Fruit fly (Drosophila melanogaster) whole organism, embryonic: Measurements from ENCODE around the gene Trs20.

Source experiments
- Antp ChIP-seq: fragments of 200-800 bp; sonication (Bioruptor generic); optimal IDR thresholded peaks from 3 replicates; lab custom pipeline; 2016; ENCODE audit warnings: missing biosample characterization, missing genetic modification characterization
- BtbVII ChIP-seq: fragments of 200-800 bp; sonication (Bioruptor generic); optimal IDR thresholded peaks from 3 replicates; lab custom pipeline; 2017; ENCODE audit warnings: missing biosample characterization, mild to moderate bottlenecking, missing genetic modification characterization
- C15 ChIP-seq: fragments of 200-800 bp; sonication (Bioruptor generic); IDR thresholded peaks from 3 replicates; pipeline ENCODE4 v1.3.6; 2022; ENCODE audit warnings: missing biosample characterization, missing genetic modification characterization
- CG10267 ChIP-seq: fragments of 200-800 bp; sonication (Bioruptor generic); optimal IDR thresholded peaks from 2 replicates; lab custom pipeline; 2018; ENCODE audit warnings: missing biosample characterization, mild to moderate bottlenecking, missing genetic modification characterization, moderate library complexity
- CG10543 ChIP-seq: fragments of 200-800 bp; sonication (Bioruptor generic); optimal IDR thresholded peaks from 3 replicates; lab custom pipeline; 2017; ENCODE audit warnings: missing biosample characterization, mild to moderate bottlenecking, missing genetic modification characterization, moderate library complexity
- CG11085 ChIP-seq: fragments of 200-800 bp; sonication (Bioruptor generic); IDR thresholded peaks from 2 replicates; pipeline ENCODE4 v1.3.6; 2022; ENCODE audit warnings: missing biosample characterization, missing genetic modification characterization
- CG11398 ChIP-seq: fragments of 200-800 bp; sonication (Bioruptor generic); optimal IDR thresholded peaks from 2 replicates; lab custom pipeline; 2016; ENCODE audit warnings: missing biosample characterization, missing genetic modification characterization
- CG11560 ChIP-seq: fragments of 200-800 bp; sonication (Bioruptor generic); IDR thresholded peaks from 3 replicates; pipeline ENCODE4 v1.3.6; 2022; ENCODE audit warnings: missing biosample characterization, missing genetic modification characterization
- CG12155 ChIP-seq: fragments of 200-800 bp; sonication (Bioruptor generic); optimal IDR thresholded peaks from 3 replicates; lab custom pipeline; 2016; ENCODE audit warnings: missing biosample characterization, missing genetic modification characterization
- CG15011 ChIP-seq: fragments of 200-800 bp; sonication (Bioruptor generic); optimal IDR thresholded peaks from 3 replicates; lab custom pipeline; 2018; ENCODE audit warnings: missing biosample characterization, mild to moderate bottlenecking, missing genetic modification characterization
- CG16863 ChIP-seq: fragments of 200-800 bp; sonication (Bioruptor generic); optimal IDR thresholded peaks from 3 replicates; lab custom pipeline; 2016; ENCODE audit warnings: missing biosample characterization, missing genetic modification characterization
- CG17829 ChIP-seq: fragments of 200-800 bp; optimal IDR thresholded peaks from 2 replicates; lab custom pipeline; 2019; ENCODE audit warnings: missing biosample characterization, mild to moderate bottlenecking, missing genetic modification characterization, moderate library complexity
- CG18011 ChIP-seq: fragments of 200-800 bp; sonication (Bioruptor generic); optimal IDR thresholded peaks from 2 replicates; lab custom pipeline; 2017; ENCODE audit warnings: missing biosample characterization, missing genetic modification characterization, mild to moderate bottlenecking, moderate library complexity, missing genotype
- CG1832 ChIP-seq: fragments of 200-800 bp; sonication (Bioruptor generic); optimal IDR thresholded peaks from 2 replicates; lab custom pipeline; 2017; ENCODE audit warnings: missing biosample characterization, mild to moderate bottlenecking, missing genetic modification characterization, inconsistent platforms
- CG31441 ChIP-seq: fragments of 200-800 bp; sonication (Bioruptor generic); IDR thresholded peaks from 2 replicates; pipeline ENCODE4 v1.3.6; 2022; ENCODE audit warnings: missing biosample characterization, missing genetic modification characterization
- CG3726 ChIP-seq: fragments of 200-800 bp; sonication (Bioruptor generic); IDR thresholded peaks from 3 replicates; pipeline ENCODE4, ENCODE4 v1.3.6; 2022; ENCODE audit warnings: missing biosample characterization, missing genetic modification characterization
- CG4820 ChIP-seq: fragments of 200-800 bp; sonication (Bioruptor generic); optimal IDR thresholded peaks from 3 replicates; lab custom pipeline; 2016; ENCODE audit warnings: missing biosample characterization, missing genetic modification characterization
- CG5180 ChIP-seq: fragments of 200-800 bp; sonication (Bioruptor generic); optimal IDR thresholded peaks from 3 replicates; lab custom pipeline; 2017; ENCODE audit warnings: missing biosample characterization, missing genetic modification characterization, mild to moderate bottlenecking, moderate library complexity, missing genetic modification reagents
- CG6654 ChIP-seq: fragments of 200-800 bp; sonication (Bioruptor generic); optimal IDR thresholded peaks from 2 replicates; lab custom pipeline; 2017; ENCODE audit warnings: missing biosample characterization, mild to moderate bottlenecking, missing genetic modification characterization
- CG7357 ChIP-seq: fragments of 200-800 bp; sonication (Bioruptor generic); IDR thresholded peaks from 3 replicates; pipeline ENCODE4 v1.3.6; 2022; ENCODE audit warnings: missing biosample characterization, missing genetic modification characterization
- CG8359 ChIP-seq: fragments of 200-800 bp; sonication (Bioruptor generic); optimal IDR thresholded peaks from 2 replicates; lab custom pipeline; 2017; ENCODE audit warnings: missing biosample characterization, mild to moderate bottlenecking, missing genetic modification characterization, borderline replicate concordance
- CTCF ChIP-seq: fragments of 200-800 bp; sonication (Bioruptor generic); optimal IDR thresholded peaks from 2 replicates; lab custom pipeline; 2017; ENCODE audit warnings: missing biosample characterization, mild to moderate bottlenecking, missing genetic modification characterization, moderate library complexity
- HLH4C ChIP-seq: fragments of 200-800 bp; sonication (Bioruptor generic); IDR thresholded peaks from 3 replicates; pipeline ENCODE4 v1.3.6; 2022; ENCODE audit warnings: missing biosample characterization, missing genetic modification characterization; ENCODE audit not compliant: partially characterized antibody
- Lim3 ChIP-seq: fragments of 200-800 bp; sonication (Bioruptor generic); IDR thresholded peaks from 2 replicates; pipeline ENCODE4 v1.3.6; 2022; ENCODE audit warnings: missing biosample characterization, missing genetic modification characterization
- MBD-R2 ChIP-seq: fragments of 200-800 bp; sonication (Bioruptor generic); IDR thresholded peaks from 2 replicates; pipeline ENCODE4 v1.3.6; 2022; ENCODE audit warnings: missing biosample characterization, missing genetic modification characterization
- Oli ChIP-seq: fragments of 200-800 bp; sonication (Bioruptor generic); optimal IDR thresholded peaks from 2 replicates; lab custom pipeline; 2018; ENCODE audit warnings: missing biosample characterization, mild to moderate bottlenecking, missing genetic modification characterization, moderate library complexity
- Six4 ChIP-seq: fragments of 200-800 bp; sonication (Bioruptor generic); optimal IDR thresholded peaks from 2 replicates; lab custom pipeline; 2016; ENCODE audit warnings: missing biosample characterization, missing genetic modification characterization
- Tbp ChIP-seq: fragments of >200 bp; optimal IDR thresholded peaks from 2 replicates; lab custom pipeline; 2018; ENCODE audit warnings: missing biosample characterization, missing genetic modification characterization
- Trl ChIP-seq, 3 experiments: fragments of >200 bp in 2 of 3; fragments of 200-800 bp in 1 of 3; sonication (Bioruptor generic) in 1 of 3; optimal IDR thresholded peaks; 2 replicates in 1 of 3; 3 replicates in 2 of 3; lab custom pipeline; 2016 to 2017; ENCODE audit warnings: missing biosample characterization in 1 of 3, missing genetic modification characterization in 1 of 3
- ab ChIP-seq: fragments of 200-800 bp; sonication (Bioruptor generic); optimal IDR thresholded peaks from 2 replicates; lab custom pipeline; 2016; ENCODE audit warnings: missing biosample characterization, missing genetic modification characterization
- bigmax ChIP-seq: fragments of 200-800 bp; sonication (Bioruptor generic); optimal IDR thresholded peaks from 2 replicates; lab custom pipeline; 2018; ENCODE audit warnings: missing biosample characterization, mild to moderate bottlenecking, missing genetic modification characterization
- br ChIP-seq: fragments of >200 bp; optimal IDR thresholded peaks from 2 replicates; lab custom pipeline; 2017
- caup ChIP-seq: fragments of 200-800 bp; sonication (Bioruptor generic); optimal IDR thresholded peaks from 3 replicates; lab custom pipeline; 2017; ENCODE audit warnings: missing biosample characterization, mild to moderate bottlenecking, missing genetic modification characterization, moderate library complexity; ENCODE audit not compliant: severe bottlenecking
- corto ChIP-seq: fragments of 200-800 bp; sonication (Bioruptor generic); optimal IDR thresholded peaks from 2 replicates; lab custom pipeline; 2016; ENCODE audit warnings: missing biosample characterization, mild to moderate bottlenecking, missing genetic modification characterization, moderate library complexity
- danr ChIP-seq: fragments of 200-800 bp; sonication (Bioruptor generic); IDR thresholded peaks from 2 replicates; pipeline ENCODE4 v1.3.6; 2022; ENCODE audit warnings: missing biosample characterization, missing genetic modification characterization
- h ChIP-seq: fragments of >200 bp; optimal IDR thresholded peaks from 2 replicates; lab custom pipeline; 2017
- her ChIP-seq: fragments of 200-800 bp; sonication (Bioruptor generic); optimal IDR thresholded peaks from 2 replicates; lab custom pipeline; 2016; ENCODE audit warnings: missing biosample characterization, missing genetic modification characterization
- mam ChIP-seq: fragments of 200-800 bp; sonication (Bioruptor generic); optimal IDR thresholded peaks from 3 replicates; lab custom pipeline; 2016; ENCODE audit warnings: missing biosample characterization, missing genetic modification characterization
- oc ChIP-seq: fragments of 200-800 bp; sonication (Bioruptor generic); optimal IDR thresholded peaks from 2 replicates; lab custom pipeline; 2018; ENCODE audit warnings: missing biosample characterization, mild to moderate bottlenecking, missing genetic modification characterization, moderate library complexity
- odd ChIP-seq: fragments of 200-800 bp; sonication (Bioruptor generic); optimal IDR thresholded peaks from 2 replicates; lab custom pipeline; 2017; ENCODE audit warnings: missing biosample characterization, mild to moderate bottlenecking, missing genetic modification characterization
- ro ChIP-seq: fragments of 200-800 bp; sonication (Bioruptor generic); IDR thresholded peaks from 2 replicates; pipeline ENCODE4 v1.3.6; 2022; ENCODE audit warnings: missing biosample characterization, missing genetic modification characterization
- row ChIP-seq: fragments of 200-800 bp; sonication (Bioruptor generic); IDR thresholded peaks from 3 replicates; pipeline ENCODE4 v1.3.6; 2022; ENCODE audit warnings: missing biosample characterization, missing genetic modification characterization
- run ChIP-seq: fragments of 200-800 bp; sonication (Bioruptor generic); optimal IDR thresholded peaks from 3 replicates; lab custom pipeline; 2018; ENCODE audit warnings: missing biosample characterization, mild to moderate bottlenecking, missing genetic modification characterization
- salm ChIP-seq: fragments of 200-800 bp; sonication (Bioruptor generic); optimal IDR thresholded peaks from 2 replicates; lab custom pipeline; 2018; ENCODE audit warnings: missing biosample characterization, mild to moderate bottlenecking, missing genetic modification characterization
- sim ChIP-seq: fragments of 200-800 bp; sonication (Bioruptor generic); IDR thresholded peaks from 2 replicates; pipeline ENCODE4 v1.3.6; 2022; ENCODE audit warnings: missing biosample characterization, missing genetic modification characterization
- sob ChIP-seq: fragments of 200-800 bp; sonication (Bioruptor generic); IDR thresholded peaks from 2 replicates; pipeline ENCODE4 v1.3.6; 2022; ENCODE audit warnings: missing biosample characterization, missing genetic modification characterization
- sug ChIP-seq: fragments of 200-800 bp; optimal IDR thresholded peaks from 2 replicates; lab custom pipeline; 2019; ENCODE audit warnings: missing biosample characterization, mild to moderate bottlenecking, missing genetic modification characterization, moderate library complexity
- tgo ChIP-seq: fragments of 200-800 bp; sonication (Bioruptor generic); IDR thresholded peaks from 3 replicates; pipeline ENCODE4 v1.3.6; 2022; ENCODE audit warnings: missing biosample characterization, missing genetic modification characterization
- tio ChIP-seq: fragments of 200-800 bp; sonication (Bioruptor generic); optimal IDR thresholded peaks from 2 replicates; lab custom pipeline; 2017; ENCODE audit warnings: missing biosample characterization, missing genetic modification characterization, inconsistent platforms
- tx ChIP-seq: fragments of 200-800 bp; sonication (Bioruptor generic); optimal IDR thresholded peaks from 2 replicates; lab custom pipeline; 2016; ENCODE audit warnings: missing biosample characterization, missing genetic modification characterization
- unpg ChIP-seq: fragments of 200-800 bp; sonication (Bioruptor generic); optimal IDR thresholded peaks from 3 replicates; lab custom pipeline; 2018; ENCODE audit warnings: missing biosample characterization, mild to moderate bottlenecking, missing genetic modification characterization, moderate library complexity

Trs20 gene

dm6 chr3L:16164150-16165039 lies 33.0 kb upstream of the Trs20 start, which contains the start of gene CG5151 (continued):
- no peak for TF ChIP-seq Lim3
- peak; percentile 49 for TF ChIP-seq run (tag; lab: Kevin White, UChicago)
- no peak for TF ChIP-seq CG7357 (GFP tag; lab: Robert Waterston, UW)
- TF ChIP-seq Six4, result no peak
- no peak for TF ChIP-seq sim
- TF ChIP-seq corto (GFP tag; lab: Kevin White, UChicago), result peak; percentile 36
- TF ChIP-seq CG15011 (GFP tag; lab: Kevin White, UChicago), result no peak
- TF ChIP-seq tgo (GFP tag; lab: Robert Waterston, UW), result no peak
- no peak for TF ChIP-seq CG6654 (GFP tag; lab: Kevin White, UChicago)
- TF ChIP-seq CG11085, result no peak
- TF ChIP-seq CG18011 (GFP tag; lab: Kevin White, UChicago), result no peak
- no peak for TF ChIP-seq Antp (GFP tag; lab: Kevin White, UChicago)
- TF ChIP-seq CTCF, result peak; percentile 89
- TF ChIP-seq BtbVII (GFP tag; lab: Kevin White, UChicago), result peak; percentile 40
- no peak for TF ChIP-seq C15 (GFP tag; lab: Robert Waterston, UW)
- peak; percentile 36 for TF ChIP-seq caup
- peak; percentile 18 for TF ChIP-seq odd
- no peak for TF ChIP-seq tio
- TF ChIP-seq HLH4C (GFP tag; lab: Robert Waterston, UW), result peak; percentile 97
- no peak for TF ChIP-seq CG11560 (tag; lab: Robert Waterston, UW)
- TF ChIP-seq her (GFP tag; lab: Kevin White, UChicago), result no peak
- no peak for TF ChIP-seq CG1832
- TF ChIP-seq danr, result no peak
- no peak for TF ChIP-seq h (lab: Kevin White, UChicago)
- TF ChIP-seq sug, result peak; percentile 19
- TF ChIP-seq CG17829, result no peak
- no peak for TF ChIP-seq bigmax (GFP tag; lab: Kevin White, UChicago)
- TF ChIP-seq tx, result no peak
- peak; percentile 93 to 98 for TF ChIP-seq Trl (optimal IDR thresholded peaks at IDR 0.05; lab: Kevin White, UChicago)
- peak; percentile 42 for TF ChIP-seq Trl (GFP tag; optimal IDR thresholded peaks at IDR 0.05; lab: Kevin White, UChicago)
- TF ChIP-seq unpg (GFP tag; lab: Kevin White, UChicago), result no peak
- no peak for TF ChIP-seq br (lab: Kevin White, UChicago)
- 0 out of 2 replicates have a peak, but pooled peaks have one; percentile 8 for TF ChIP-seq MBD-R2 (GFP tag; lab: Robert Waterston, UW)
- peak; percentile 75 for TF ChIP-seq CG10543 (GFP tag; lab: Kevin White, UChicago)
- no peak for TF ChIP-seq CG31441 (GFP tag; lab: Robert Waterston, UW)
- no peak for TF ChIP-seq CG16863 (GFP tag; lab: Kevin White, UChicago)
- TF ChIP-seq Tbp (GFP tag; lab: Kevin White, UChicago), result no peak
- TF ChIP-seq CG11398, result no peak
- no peak for TF ChIP-seq Oli (tag; lab: Kevin White, UChicago)
- no peak for TF ChIP-seq mam (GFP tag; lab: Kevin White, UChicago)
- TF ChIP-seq CG12155, result no peak
- no peak for TF ChIP-seq oc (tag; lab: Kevin White, UChicago)
- TF ChIP-seq CG8359 (GFP tag; lab: Kevin White, UChicago), result no peak
- TF ChIP-seq sob (GFP tag; lab: Robert Waterston, UW), result no peak
- TF ChIP-seq CG5180 (GFP tag; lab: Kevin White, UChicago), result peak; percentile 80
- no peak for TF ChIP-seq CG3726 (GFP tag; lab: Robert Waterston, UW)
- TF ChIP-seq ro (GFP tag; lab: Robert Waterston, UW), result no peak
- TF ChIP-seq CG4820 (GFP tag; lab: Kevin White, UChicago), result no peak
- TF ChIP-seq row, result no peak; the same call in 2 of the 3 replicates
- TF ChIP-seq ab (GFP tag; lab: Kevin White, UChicago), result no peak
- TF ChIP-seq salm (tag; lab: Kevin White, UChicago), result no peak
- TF ChIP-seq CG10267 (tag; lab: Kevin White, UChicago), result no peak
